Fruit fly (Drosophila melanogaster) whole organism, embryonic: Measurements from ENCODE around the gene Myo31DF.
A peak's percentile ranks its signal among the peaks of the same experiment; 100 is the strongest.

Experiments used
- Atf-2 ChIP-seq: fragments of 200-800 bp; sonication (Bioruptor generic); optimal IDR thresholded peaks from 2 replicates; lab custom pipeline; 2016; ENCODE audit warnings: missing biosample characterization, missing genetic modification characterization
- B-H1 ChIP-seq: fragments of 200-800 bp; sonication (Bioruptor generic); IDR thresholded peaks from 3 replicates; pipeline ENCODE4 v1.3.6; 2022; ENCODE audit warnings: missing biosample characterization, missing genetic modification characterization
- C15 ChIP-seq: fragments of 200-800 bp; sonication (Bioruptor generic); IDR thresholded peaks from 3 replicates; pipeline ENCODE4 v1.3.6; 2022; ENCODE audit warnings: missing biosample characterization, missing genetic modification characterization
- CG11247 ChIP-seq: fragments of 200-800 bp; sonication (Bioruptor generic); IDR thresholded peaks from 2 replicates; pipeline ENCODE4 v1.3.6; 2022; ENCODE audit warnings: missing biosample characterization, missing genetic modification characterization
- CG12219 ChIP-seq: fragments of 200-800 bp; sonication (Bioruptor generic); optimal IDR thresholded peaks from 3 replicates; lab custom pipeline; 2018; ENCODE audit warnings: missing biosample characterization, mild to moderate bottlenecking, missing genetic modification characterization
- CG14014 ChIP-seq: fragments of 200-800 bp; sonication (Bioruptor generic); IDR thresholded peaks from 2 replicates; pipeline ENCODE4 v1.3.6; 2022; ENCODE audit warnings: missing biosample characterization, missing genetic modification characterization
- CG14965 ChIP-seq: fragments of 200-800 bp; sonication (Bioruptor generic); optimal IDR thresholded peaks from 2 replicates; lab custom pipeline; 2016; ENCODE audit warnings: missing biosample characterization, missing genetic modification characterization, borderline replicate concordance
- CG15514 ChIP-seq: fragments of 200-800 bp; sonication (Bioruptor generic); optimal IDR thresholded peaks from 3 replicates; lab custom pipeline; 2017; ENCODE audit warnings: missing biosample characterization, missing genetic modification characterization, mild to moderate bottlenecking, moderate library complexity, missing genetic modification reagents
- CG15696 ChIP-seq: fragments of 200-800 bp; sonication (Bioruptor generic); optimal IDR thresholded peaks from 2 replicates; lab custom pipeline; 2019; ENCODE audit warnings: missing biosample characterization, mild to moderate bottlenecking, missing genetic modification characterization, moderate library complexity
- CG1603 ChIP-seq: fragments of 200-800 bp; sonication (Bioruptor generic); optimal IDR thresholded peaks from 2 replicates; lab custom pipeline; 2019; ENCODE audit warnings: missing biosample characterization, mild to moderate bottlenecking, missing genetic modification characterization, moderate library complexity
- CG1647 ChIP-seq: fragments of 200-800 bp; sonication (Bioruptor generic); optimal IDR thresholded peaks from 3 replicates; lab custom pipeline; 2016; ENCODE audit warnings: missing biosample characterization, missing genetic modification characterization
- CG16863 ChIP-seq: fragments of 200-800 bp; sonication (Bioruptor generic); optimal IDR thresholded peaks from 3 replicates; lab custom pipeline; 2016; ENCODE audit warnings: missing biosample characterization, missing genetic modification characterization
- CG17612 ChIP-seq: fragments of 200-800 bp; sonication (Bioruptor generic); IDR thresholded peaks from 2 replicates; pipeline ENCODE4 v1.3.6; 2022; ENCODE audit warnings: missing biosample characterization, missing genetic modification characterization
- CG18011 ChIP-seq: fragments of 200-800 bp; sonication (Bioruptor generic); optimal IDR thresholded peaks from 2 replicates; lab custom pipeline; 2017; ENCODE audit warnings: missing biosample characterization, missing genetic modification characterization, mild to moderate bottlenecking, moderate library complexity, missing genotype
- CG2116 ChIP-seq: fragments of 200-800 bp; sonication (Bioruptor generic); optimal IDR thresholded peaks from 3 replicates; lab custom pipeline; 2018; ENCODE audit warnings: missing biosample characterization, mild to moderate bottlenecking, missing genetic modification characterization
- CG2199 ChIP-seq: fragments of 200-800 bp; sonication (Bioruptor generic); IDR thresholded peaks from 3 replicates; pipeline ENCODE4 v1.3.6; 2022; ENCODE audit warnings: missing biosample characterization, missing genetic modification characterization
- CG33213 ChIP-seq: fragments of 200-800 bp; sonication (Bioruptor generic); optimal IDR thresholded peaks from 3 replicates; lab custom pipeline; 2016; ENCODE audit warnings: missing biosample characterization, missing genetic modification characterization
- CG3407 ChIP-seq: fragments of 200-800 bp; sonication (Bioruptor generic); optimal IDR thresholded peaks from 2 replicates; lab custom pipeline; 2018; ENCODE audit warnings: missing biosample characterization, mild to moderate bottlenecking, missing genetic modification characterization
- CG3726 ChIP-seq: fragments of 200-800 bp; sonication (Bioruptor generic); IDR thresholded peaks from 3 replicates; pipeline ENCODE4, ENCODE4 v1.3.6; 2022; ENCODE audit warnings: missing biosample characterization, missing genetic modification characterization
- CG4360 ChIP-seq: fragments of 200-800 bp; sonication (Bioruptor generic); IDR thresholded peaks from 2 replicates; pipeline ENCODE4 v1.3.6; 2022; ENCODE audit warnings: missing biosample characterization, missing genetic modification characterization
- CG6683 ChIP-seq: fragments of 200-800 bp; sonication (Bioruptor generic); optimal IDR thresholded peaks from 2 replicates; lab custom pipeline; 2017; ENCODE audit warnings: missing biosample characterization, mild to moderate bottlenecking, missing genetic modification characterization, missing genetic modification reagents
- CG6813 ChIP-seq: fragments of 200-800 bp; sonication (Bioruptor generic); optimal IDR thresholded peaks from 2 replicates; lab custom pipeline; 2017; ENCODE audit warnings: missing biosample characterization, missing genetic modification characterization, mild to moderate bottlenecking, moderate library complexity, missing genetic modification reagents
- CG9876 ChIP-seq: fragments of 200-800 bp; sonication (Bioruptor generic); optimal IDR thresholded peaks from 2 replicates; lab custom pipeline; 2016; ENCODE audit warnings: missing biosample characterization, missing genetic modification characterization
- CHES-1-like ChIP-seq: fragments of 200-800 bp; sonication (Bioruptor generic); optimal IDR thresholded peaks from 2 replicates; lab custom pipeline; 2016; ENCODE audit warnings: missing biosample characterization, missing genetic modification characterization
- D19B ChIP-seq: fragments of 200-800 bp; sonication (Bioruptor generic); optimal IDR thresholded peaks from 2 replicates; lab custom pipeline; 2017; ENCODE audit warnings: missing biosample characterization, mild to moderate bottlenecking, missing genetic modification characterization
- Dbx ChIP-seq: fragments of 200-800 bp; sonication (Bioruptor generic); IDR thresholded peaks from 3 replicates; pipeline ENCODE4 v1.3.6; 2022; ENCODE audit warnings: missing biosample characterization, missing genetic modification characterization
- Spps ChIP-seq: fragments of 200-800 bp; sonication (Bioruptor generic); optimal IDR thresholded peaks from 2 replicates; lab custom pipeline; 2018; ENCODE audit warnings: missing biosample characterization, mild to moderate bottlenecking, missing genetic modification characterization
- Sry-β ChIP-seq: fragments of 200-800 bp; sonication (Bioruptor generic); optimal IDR thresholded peaks from 2 replicates; lab custom pipeline; 2018; ENCODE audit warnings: missing biosample characterization, mild to moderate bottlenecking, missing genetic modification characterization, moderate library complexity
- Stat92E ChIP-seq, 3 experiments: fragments of >200 bp in 2 of 3; fragments of 200-800 bp in 1 of 3; sonication (Bioruptor generic) in 1 of 3; optimal IDR thresholded peaks; 2 replicates each; lab custom pipeline; 2017 to 2019; ENCODE audit warnings: missing biosample characterization in 3 of 3, missing genetic modification characterization in 3 of 3, mild to moderate bottlenecking in 1 of 3, moderate library complexity in 1 of 3
- Tbp ChIP-seq: fragments of >200 bp; optimal IDR thresholded peaks from 2 replicates; lab custom pipeline; 2018; ENCODE audit warnings: missing biosample characterization, missing genetic modification characterization
- Usf ChIP-seq: fragments of 200-800 bp; sonication (Bioruptor generic); optimal IDR thresholded peaks from 2 replicates; lab custom pipeline; 2017; ENCODE audit warnings: missing genotype, missing biosample characterization, missing genetic modification characterization
- Xrp1 ChIP-seq: fragments of 200-800 bp; sonication (Bioruptor generic); IDR thresholded peaks from 2 replicates; pipeline ENCODE4 v1.3.6; 2022; ENCODE audit warnings: missing biosample characterization, missing genetic modification characterization
- YL-1 ChIP-seq: fragments of 200-800 bp; sonication (Bioruptor generic); optimal IDR thresholded peaks from 3 replicates; lab custom pipeline; 2017; ENCODE audit warnings: missing biosample characterization, mild to moderate bottlenecking, missing genetic modification characterization
- ac ChIP-seq: fragments of 200-800 bp; sonication (Bioruptor generic); optimal IDR thresholded peaks from 3 replicates; lab custom pipeline; 2017; ENCODE audit warnings: missing biosample characterization, mild to moderate bottlenecking, missing genetic modification characterization
- bigmax ChIP-seq: fragments of 200-800 bp; sonication (Bioruptor generic); optimal IDR thresholded peaks from 2 replicates; lab custom pipeline; 2018; ENCODE audit warnings: missing biosample characterization, mild to moderate bottlenecking, missing genetic modification characterization
- cas ChIP-seq: fragments of 200-800 bp; sonication (Bioruptor generic); IDR thresholded peaks from 2 replicates; pipeline ENCODE4 v1.3.6; 2022; ENCODE audit warnings: missing biosample characterization, missing genetic modification characterization
- chm ChIP-seq: fragments of 200-800 bp; sonication (Bioruptor generic); IDR thresholded peaks from 2 replicates; pipeline ENCODE4 v1.3.6; 2022; ENCODE audit warnings: missing biosample characterization, missing genetic modification characterization
- crc ChIP-seq: fragments of 200-800 bp; sonication (Bioruptor generic); optimal IDR thresholded peaks from 2 replicates; lab custom pipeline; 2016; ENCODE audit warnings: missing biosample characterization, missing genetic modification characterization
- dpn ChIP-seq, 2 experiments: fragments of 200-800 bp; sonication (Bioruptor generic); optimal IDR thresholded peaks; 3 replicates each; lab custom pipeline; 2016; ENCODE audit warnings: missing biosample characterization in 2 of 2, missing genetic modification characterization in 2 of 2
- gfzf ChIP-seq: fragments of 200-800 bp; sonication (Bioruptor generic); optimal IDR thresholded peaks from 2 replicates; lab custom pipeline; 2016; ENCODE audit warnings: missing biosample characterization, mild to moderate bottlenecking, missing genetic modification characterization, moderate library complexity
- gro ChIP-seq: fragments of 200-800 bp; sonication (Bioruptor generic); optimal IDR thresholded peaks from 2 replicates; lab custom pipeline; 2016; ENCODE audit warnings: missing biosample characterization, missing genetic modification characterization
- gt ChIP-seq: fragments of 200-800 bp; sonication (Bioruptor generic); IDR thresholded peaks from 2 replicates; pipeline ENCODE4 v1.3.6; 2022; ENCODE audit warnings: missing biosample characterization, missing genetic modification characterization
- hbn ChIP-seq: fragments of 200-800 bp; sonication (Bioruptor generic); IDR thresholded peaks from 2 replicates; pipeline ENCODE4 v1.3.6; 2022; ENCODE audit warnings: missing biosample characterization, missing genetic modification characterization; ENCODE audit not compliant: partially characterized antibody
- hth ChIP-seq: fragments of >200 bp; optimal IDR thresholded peaks from 2 replicates; lab custom pipeline; 2017; ENCODE audit warnings: inconsistent platforms
- kah ChIP-seq: fragments of 200-800 bp; sonication (Bioruptor generic); optimal IDR thresholded peaks from 2 replicates; lab custom pipeline; 2018; ENCODE audit warnings: missing biosample characterization, mild to moderate bottlenecking, missing genetic modification characterization
- kni ChIP-seq: fragments of 200-800 bp; sonication (Bioruptor generic); optimal IDR thresholded peaks from 3 replicates; lab custom pipeline; 2017; ENCODE audit warnings: mild to moderate bottlenecking, missing biosample characterization, missing genetic modification reagents, missing genetic modification characterization
- lbe ChIP-seq: fragments of 200-800 bp; sonication (Bioruptor generic); optimal IDR thresholded peaks from 2 replicates; lab custom pipeline; 2016; ENCODE audit warnings: missing biosample characterization, mild to moderate bottlenecking, missing genetic modification characterization
- seq ChIP-seq: fragments of 200-800 bp; sonication (Bioruptor generic); IDR thresholded peaks from 2 replicates; pipeline ENCODE4 v1.3.6; 2022; ENCODE audit warnings: missing biosample characterization, missing genetic modification characterization
- toy ChIP-seq: fragments of 200-800 bp; sonication (Bioruptor generic); IDR thresholded peaks from 2 replicates; pipeline ENCODE4 v1.3.6; 2022; ENCODE audit warnings: missing biosample characterization, missing genetic modification characterization
- usp ChIP-seq: fragments of >200 bp; optimal IDR thresholded peaks from 2 replicates; lab custom pipeline; 2017; ENCODE audit warnings: missing biosample characterization, missing genetic modification characterization

Myo31DF gene

dm6 chr2L:10526953-10527584 is 20.5 kb upstream of the Myo31DF start, which contains the start of gene Lip4 (continued):
- TF ChIP-seq lbe (GFP tag; lab: Kevin White, UChicago) = no peak
- TF ChIP-seq CG33213 (GFP tag; lab: Kevin White, UChicago) = peak; percentile 4
- TF ChIP-seq CG15696 (tag; lab: Kevin White, UChicago) = peak; percentile 66
- peak; percentile 3 for TF ChIP-seq ac (GFP tag; lab: Kevin White, UChicago)
- peak; percentile 14 for TF ChIP-seq Atf-2 (GFP tag; lab: Kevin White, UChicago)
- TF ChIP-seq gfzf (GFP tag; lab: Kevin White, UChicago) = no peak
- TF ChIP-seq crc (GFP tag; lab: Kevin White, UChicago) = no peak
- TF ChIP-seq CG1647 (GFP tag; lab: Kevin White, UChicago) = peak; percentile 41
- TF ChIP-seq Stat92E (GFP tag; optimal IDR thresholded peaks at IDR 0.05; lab: Kevin White, UChicago) = no peak
- no peak for TF ChIP-seq bigmax (GFP tag; lab: Kevin White, UChicago)
- peak; percentile 64 for TF ChIP-seq B-H1 (GFP tag; lab: Robert Waterston, UW)
- 0 out of 3 replicates have a peak, but pooled peaks have one; percentile 52 for TF ChIP-seq C15 (GFP tag; lab: Robert Waterston, UW)
- no peak for TF ChIP-seq hbn (GFP tag; lab: Robert Waterston, UW)
- TF ChIP-seq Spps (tag; lab: Kevin White, UChicago) = peak; percentile 17
- TF ChIP-seq CG17612 = peak; percentile 43; the same call in 1 of the 2 replicates
- TF ChIP-seq CG6813 (GFP tag; lab: Kevin White, UChicago) = peak; percentile 59
- peak; percentile 82 for TF ChIP-seq CG1603 (tag; lab: Kevin White, UChicago)
- no peak; the same call in 1 of the 3 replicates for TF ChIP-seq Dbx
- no peak for TF ChIP-seq Tbp (GFP tag; lab: Kevin White, UChicago)
- peak; percentile 28 for TF ChIP-seq kah (GFP tag; lab: Kevin White, UChicago)
- peak; percentile 41 for TF ChIP-seq CG6683 (GFP tag; lab: Kevin White, UChicago)
- peak; percentile 75 for TF ChIP-seq seq (GFP tag; lab: Robert Waterston, UW)
- no peak for TF ChIP-seq CG14965 (GFP tag; lab: Kevin White, UChicago)
- TF ChIP-seq YL-1 (GFP tag; lab: Kevin White, UChicago) = no peak
- no peak for TF ChIP-seq CG9876 (GFP tag; lab: Kevin White, UChicago)
- peak; percentile 41; the same call in 1 of the 2 replicates for TF ChIP-seq CG4360 (GFP tag; lab: Robert Waterston, UW)
- no peak for TF ChIP-seq chm (GFP tag; lab: Robert Waterston, UW)
- peak; percentile 82 for TF ChIP-seq CG14014 (GFP tag; lab: Robert Waterston, UW)
- TF ChIP-seq dpn (GFP tag; optimal IDR thresholded peaks at IDR 0.05; lab: Kevin White, UChicago) = peak; percentile 66 to 70
- TF ChIP-seq usp (GFP tag; lab: Kevin White, UChicago) = no peak
- TF ChIP-seq Usf (GFP tag; lab: Kevin White, UChicago) = no peak
- TF ChIP-seq CG3726 (GFP tag; lab: Robert Waterston, UW) = peak; percentile 66; the same call in 1 of the 3 replicates
- peak; percentile 52; the same call in 1 of the 2 replicates for TF ChIP-seq toy (GFP tag; lab: Robert Waterston, UW)
- peak; percentile 55; the same call in 1 of the 2 replicates for TF ChIP-seq cas (GFP tag; lab: Robert Waterston, UW)
- peak; percentile 49 for TF ChIP-seq D19B (GFP tag; lab: Kevin White, UChicago)
- no peak for TF ChIP-seq hth (lab: Kevin White, UChicago)
- TF ChIP-seq kni (GFP tag; lab: Kevin White, UChicago) = no peak
- 0 out of 3 replicates have a peak, but pooled peaks have one; percentile 22 for TF ChIP-seq CG2199
- peak; percentile 43 for TF ChIP-seq CHES-1-like (GFP tag; lab: Kevin White, UChicago)
- peak; percentile 62 for TF ChIP-seq CG12219
- no peak for TF ChIP-seq gro
- peak; percentile 61 for TF ChIP-seq CG15514
- TF ChIP-seq CG16863 (GFP tag; lab: Kevin White, UChicago) = peak; percentile 36
- peak; percentile 33 for TF ChIP-seq CG2116 (GFP tag; lab: Kevin White, UChicago)
- TF ChIP-seq gt (GFP tag; lab: Robert Waterston, UW) = no peak
- TF ChIP-seq Sry-β (GFP tag; lab: Kevin White, UChicago) = no peak
- TF ChIP-seq Xrp1 (GFP tag; lab: Robert Waterston, UW) = peak; percentile 84
- peak; percentile 18 for TF ChIP-seq CG3407 (GFP tag; lab: Kevin White, UChicago)
- TF ChIP-seq CG11247 (GFP tag; lab: Robert Waterston, UW) = no peak; the same call in 1 of the 2 replicates
- TF ChIP-seq CG18011 (GFP tag; lab: Kevin White, UChicago) = peak; percentile 56
